Fruit fly (Drosophila melanogaster): ENCODE measurements around the gene Doc3.

The Doc3 gene

DNA sequence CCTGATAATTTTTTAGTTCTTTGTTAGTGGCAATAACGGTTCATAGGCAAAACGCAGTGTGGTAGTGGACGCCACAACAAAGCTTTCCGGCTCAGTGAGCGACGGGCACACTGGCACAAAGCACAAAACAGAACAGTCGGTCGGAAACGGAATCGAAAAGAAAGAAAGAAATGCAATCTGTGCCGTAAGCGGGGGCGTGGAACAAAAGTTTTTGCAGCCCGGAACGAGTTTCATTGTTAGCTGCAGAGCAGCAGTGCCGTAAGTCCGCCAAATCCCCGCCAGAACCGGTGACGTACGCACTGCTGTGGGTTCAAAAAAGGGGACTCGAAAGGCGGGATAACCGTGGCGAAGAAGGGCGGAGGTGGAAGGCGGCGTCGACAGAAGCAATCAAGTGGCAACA lies 36.6 kb upstream of the Doc3 start, which contains the start of gene CG5026:
CG5026 (plus strand) TSS at position 92 of the 400 bp plus-strand sequence.
- TF ChIP-seq esn (GFP tag; optimal IDR thresholded peaks at IDR 0.05) (peak; percentile 44), Ets21C (GFP tag; optimal IDR thresholded peaks at IDR 0.05) (no peak), CG6276 (GFP tag; optimal IDR thresholded peaks at IDR 0.05) (no peak), CG6854 (GFP tag; optimal IDR thresholded peaks at IDR 0.05) (peak; percentile 53), Eip78C (GFP tag) (no peak), Sox14 (GFP tag; optimal IDR thresholded peaks at IDR 0.05) (peak; percentile 97), CG9139 (GFP tag; optimal IDR thresholded peaks at IDR 0.05) (no peak)

DNA sequence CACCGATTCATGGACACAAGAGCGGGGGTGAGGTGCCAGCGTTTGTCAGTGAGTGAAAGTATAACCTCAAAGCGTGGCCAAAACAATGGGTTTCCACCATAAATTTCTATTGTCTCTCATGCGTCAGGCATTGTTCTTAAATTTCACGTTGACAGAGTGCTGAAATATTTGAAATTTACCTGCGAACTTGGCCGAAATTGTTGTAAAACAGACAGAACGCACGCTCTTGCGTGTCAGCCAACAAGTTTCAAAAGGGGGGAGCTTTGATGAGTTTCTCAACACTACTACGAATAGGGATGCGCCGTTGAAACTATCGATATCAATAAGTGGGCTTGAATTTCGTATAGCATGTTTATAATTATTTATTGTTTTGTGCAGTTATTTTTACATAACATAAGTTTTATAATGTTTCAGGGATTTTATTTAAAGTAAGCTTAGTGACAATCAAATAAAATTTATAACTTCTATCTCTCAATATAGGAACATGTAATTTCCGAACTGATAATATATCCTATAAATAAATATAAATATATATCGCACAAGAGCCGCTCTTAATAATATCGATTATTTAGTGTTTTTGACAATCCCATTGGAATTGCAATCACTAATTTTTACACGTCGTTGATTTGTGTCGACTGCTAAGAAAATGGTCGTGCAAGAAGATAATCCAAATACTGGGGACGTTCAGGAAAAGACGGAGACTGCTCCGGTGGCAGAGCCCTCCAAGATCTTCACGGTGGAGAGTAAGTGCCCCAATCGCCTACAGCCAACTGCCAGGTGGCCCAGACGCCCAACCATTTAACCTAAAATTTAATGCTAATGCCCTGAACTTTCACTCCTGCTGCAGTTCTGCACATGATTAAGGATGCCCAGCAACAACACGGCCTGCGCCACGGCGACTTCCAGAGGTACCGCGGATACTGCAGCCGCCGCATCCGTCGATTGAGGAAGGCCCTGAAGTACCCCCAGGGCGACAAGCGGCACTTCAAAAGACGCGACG lies 30.2 kb upstream of the Doc3 start, which contains the start of the genes pix and Srp68:
pix (minus strand) TSS at position 288 of the 1,000 bp plus-strand sequence.
Srp68 (plus strand) TSS at position 569 of the 1,000 bp plus-strand sequence.
- TF ChIP-seq CG6808 (GFP tag; optimal IDR thresholded peaks at IDR 0.05) = no peak
- peak; percentile 15 for TF ChIP-seq Hr39 (GFP tag; optimal IDR thresholded peaks at IDR 0.05)
- TF ChIP-seq acj6 (GFP tag; optimal IDR thresholded peaks at IDR 0.05) = no peak
- TF ChIP-seq Met (GFP tag; optimal IDR thresholded peaks at IDR 0.05) = no peak
- TF ChIP-seq CG3919 (GFP tag; optimal IDR thresholded peaks at IDR 0.05) = no peak
- TF ChIP-seq Sox102F (GFP tag; optimal IDR thresholded peaks at IDR 0.05) = no peak
- TF ChIP-seq Sox14 (GFP tag; optimal IDR thresholded peaks at IDR 0.05) = peak; percentile 66
- TF ChIP-seq fd59A (GFP tag; optimal IDR thresholded peaks at IDR 0.05) = peak; percentile 23
- TF ChIP-seq pdm3 (GFP tag; optimal IDR thresholded peaks at IDR 0.05) = no peak
- peak; percentile 66 for TF ChIP-seq achi (GFP tag; optimal IDR thresholded peaks at IDR 0.05)
- no peak for TF ChIP-seq CG8119 (GFP tag; IDR thresholded peaks at IDR 0.05)
- TF ChIP-seq Eip78C (GFP tag) = no peak
- TF ChIP-seq Sox15 (GFP tag; optimal IDR thresholded peaks at IDR 0.05) = peak; percentile 59
- TF ChIP-seq CG8632 (GFP tag; optimal IDR thresholded peaks at IDR 0.05) = no peak
- no peak for TF ChIP-seq vri (GFP tag; optimal IDR thresholded peaks at IDR 0.05)
- peak; percentile 5 for TF ChIP-seq CG34406 (GFP tag; optimal IDR thresholded peaks at IDR 0.05)
- no peak for TF ChIP-seq Eip75B (GFP tag; optimal IDR thresholded peaks at IDR 0.05)
- TF ChIP-seq OdsH (GFP tag; optimal IDR thresholded peaks at IDR 0.05) = no peak
- TF ChIP-seq CG10669 (GFP tag; optimal IDR thresholded peaks at IDR 0.05) = no peak
- peak; percentile 90 for TF ChIP-seq svp (GFP tag)
- TF ChIP-seq Hr38 (GFP tag; optimal IDR thresholded peaks at IDR 0.05) = no peak
- TF ChIP-seq CG11762 (GFP tag; optimal IDR thresholded peaks at IDR 0.05; ENCODE audit: insufficient read depth) = no peak
- TF ChIP-seq ss (GFP tag; optimal IDR thresholded peaks at IDR 0.05) = peak in 1 of 2 experiments; percentile 17
- TF ChIP-seq CG3032 (tag; optimal IDR thresholded peaks at IDR 0.05) = peak; percentile 69
- TF ChIP-seq Gug (GFP tag; IDR thresholded peaks at IDR 0.05) = 0 out of 2 replicates have a peak, but pooled peaks have one; percentile 21
- no peak for TF ChIP-seq CG7368 (GFP tag; optimal IDR thresholded peaks at IDR 0.05)
- no peak for TF ChIP-seq eg (GFP tag; IDR thresholded peaks at IDR 0.05)
- TF ChIP-seq CG6854 (GFP tag; optimal IDR thresholded peaks at IDR 0.05) = peak; percentile 18
- TF ChIP-seq CG32006 (GFP tag; optimal IDR thresholded peaks at IDR 0.05) = no peak
- TF ChIP-seq Ets21C (GFP tag; optimal IDR thresholded peaks at IDR 0.05) = no peak
- TF ChIP-seq CG1621 (tag; optimal IDR thresholded peaks at IDR 0.05) = no peak
- peak; percentile 83 for TF ChIP-seq esn (GFP tag; optimal IDR thresholded peaks at IDR 0.05)
- TF ChIP-seq Lpt (GFP tag; optimal IDR thresholded peaks at IDR 0.05) = no peak
- TF ChIP-seq CG4318 (GFP tag; optimal IDR thresholded peaks at IDR 0.05) = no peak
- TF ChIP-seq CG6792 (GFP tag; optimal IDR thresholded peaks at IDR 0.05) = no peak
- TF ChIP-seq Smox (GFP tag; optimal IDR thresholded peaks at IDR 0.05) = no peak
- TF ChIP-seq CG9139 (GFP tag; optimal IDR thresholded peaks at IDR 0.05) = no peak
- no peak for TF ChIP-seq fd85E (GFP tag; optimal IDR thresholded peaks at IDR 0.05)
- TF ChIP-seq CG31627 (GFP tag; optimal IDR thresholded peaks at IDR 0.05) = peak; percentile 70
- no peak for TF ChIP-seq CG16779 (tag; optimal IDR thresholded peaks at IDR 0.05)
- no peak for TF ChIP-seq Hr4 (GFP tag; optimal IDR thresholded peaks at IDR 0.05)
- peak; percentile 62 for TF ChIP-seq Ets96B (tag; optimal IDR thresholded peaks at IDR 0.05)
- TF ChIP-seq CG6276 (GFP tag; optimal IDR thresholded peaks at IDR 0.05) = no peak
- 0 out of 2 replicates have a peak, but pooled peaks have one; percentile 7 for TF ChIP-seq CG15336 (GFP tag; IDR thresholded peaks at IDR 0.05)
- no peak for TF ChIP-seq CG8319 (GFP tag; optimal IDR thresholded peaks at IDR 0.05)
- peak; percentile 47 for TF ChIP-seq CG10631 (GFP tag; optimal IDR thresholded peaks at IDR 0.05)
- TF ChIP-seq CG11902 (GFP tag; optimal IDR thresholded peaks at IDR 0.05) = peak; percentile 48

All from whole organism, prepupa.